Fruit fly (Drosophila melanogaster): ENCODE measurements around the gene galectin.

Gene galectin

DNA sequence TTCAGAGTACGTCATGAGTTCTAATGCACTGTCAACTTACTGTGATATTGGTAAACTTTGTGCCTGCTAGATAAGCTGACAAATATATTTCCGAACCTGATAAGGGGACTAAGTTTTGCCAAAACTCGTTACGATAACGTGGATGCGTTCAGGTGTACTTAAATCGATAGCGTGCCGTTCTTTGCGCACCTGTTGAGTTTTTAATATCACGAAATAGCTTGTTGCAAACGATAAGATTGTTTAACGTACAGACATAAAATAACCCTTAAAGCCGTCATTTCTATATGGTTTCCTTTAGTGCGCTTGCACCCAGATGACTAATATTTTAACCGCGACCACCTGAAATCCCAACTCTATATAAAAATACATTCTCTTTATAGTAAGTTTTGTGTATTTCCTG, 10.5 kb downstream of the galectin start:
- no peak for TF ChIP-seq Hr83 (GFP tag; optimal IDR thresholded peaks at IDR 0.05; ENCODE audit: poor library complexity, severe bottlenecking)
- no peak for TF ChIP-seq fru (GFP tag; optimal IDR thresholded peaks at IDR 0.05)
- no peak for TF ChIP-seq lola (GFP tag; optimal IDR thresholded peaks at IDR 0.05)
- TF ChIP-seq CG32264 (GFP tag; optimal IDR thresholded peaks at IDR 0.05) = no peak
- no peak for TF ChIP-seq Hr78 (GFP tag; optimal IDR thresholded peaks at IDR 0.05)
- no peak for TF ChIP-seq dmrt93B (GFP tag; optimal IDR thresholded peaks at IDR 0.05)
- TF ChIP-seq GATAd (GFP tag; optimal IDR thresholded peaks at IDR 0.05) = no peak
- no peak for TF ChIP-seq ey (GFP tag; optimal IDR thresholded peaks at IDR 0.05)
- no peak for TF ChIP-seq tai (GFP tag; optimal IDR thresholded peaks at IDR 0.05)
- no peak for TF ChIP-seq dl (GFP tag; optimal IDR thresholded peaks at IDR 0.05; ENCODE audit: insufficient read depth in 1 of 2, partially characterized antibody in 2 of 2)
- TF ChIP-seq N (GFP tag; optimal IDR thresholded peaks at IDR 0.05) = no peak
- no peak for TF ChIP-seq sv (GFP tag; optimal IDR thresholded peaks at IDR 0.05)
- no peak for TF ChIP-seq dsf (GFP tag; optimal IDR thresholded peaks at IDR 0.05; ENCODE audit: borderline replicate concordance)
- TF ChIP-seq jim (GFP tag; optimal IDR thresholded peaks at IDR 0.05) = no peak
- no peak for TF ChIP-seq usp (GFP tag; optimal IDR thresholded peaks at IDR 0.05)

DNA sequence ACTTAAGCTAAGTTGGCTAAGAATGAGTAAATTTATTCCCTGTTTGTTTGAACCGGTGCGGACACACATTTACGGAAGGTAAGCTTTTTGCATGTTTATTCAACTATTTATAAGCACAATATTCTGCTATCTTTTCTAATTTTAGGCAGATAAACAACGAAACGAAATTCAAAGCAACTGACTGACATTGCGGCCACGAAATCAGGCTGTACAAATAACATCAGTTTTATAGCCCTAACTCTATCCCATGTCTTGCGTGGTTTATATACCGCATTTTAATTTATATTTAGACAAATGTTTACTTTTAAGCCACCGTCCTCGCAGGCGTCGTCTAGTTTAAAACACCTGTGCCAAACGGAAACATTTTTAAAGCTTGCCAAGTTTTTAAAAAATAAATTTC, 13.5 kb downstream of the galectin start:
- TF ChIP-seq woc (GFP tag; optimal IDR thresholded peaks at IDR 0.05) = no peak
- no peak for TF ChIP-seq foxo (GFP tag; optimal IDR thresholded peaks at IDR 0.05)

DNA sequence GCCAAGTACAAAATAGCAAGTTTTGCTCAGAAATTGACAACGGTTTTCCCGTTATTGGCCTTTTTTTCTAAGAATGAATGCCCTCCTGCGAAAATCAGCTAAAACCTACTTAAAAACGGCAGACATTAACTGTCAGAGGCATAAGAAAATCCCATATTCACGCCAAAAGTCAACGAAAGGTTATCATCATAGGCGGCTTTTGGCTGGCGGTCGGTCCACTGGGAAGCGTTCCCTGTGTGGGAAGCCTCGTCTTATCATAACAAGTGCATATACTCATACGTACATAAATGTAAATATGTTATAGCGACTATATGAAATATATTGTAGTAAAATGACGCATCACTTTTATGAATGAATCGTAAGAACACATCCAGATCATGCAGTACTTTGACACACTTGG, 14.1 kb downstream of the galectin start:
- TF ChIP-seq Rel (GFP tag; optimal IDR thresholded peaks at IDR 0.05) (no peak), Rel (tag; optimal IDR thresholded peaks at IDR 0.05) (peak; percentile 88), Vsx2 (GFP tag; optimal IDR thresholded peaks at IDR 0.05; ENCODE audit: partially characterized antibody) (no peak)

DNA sequence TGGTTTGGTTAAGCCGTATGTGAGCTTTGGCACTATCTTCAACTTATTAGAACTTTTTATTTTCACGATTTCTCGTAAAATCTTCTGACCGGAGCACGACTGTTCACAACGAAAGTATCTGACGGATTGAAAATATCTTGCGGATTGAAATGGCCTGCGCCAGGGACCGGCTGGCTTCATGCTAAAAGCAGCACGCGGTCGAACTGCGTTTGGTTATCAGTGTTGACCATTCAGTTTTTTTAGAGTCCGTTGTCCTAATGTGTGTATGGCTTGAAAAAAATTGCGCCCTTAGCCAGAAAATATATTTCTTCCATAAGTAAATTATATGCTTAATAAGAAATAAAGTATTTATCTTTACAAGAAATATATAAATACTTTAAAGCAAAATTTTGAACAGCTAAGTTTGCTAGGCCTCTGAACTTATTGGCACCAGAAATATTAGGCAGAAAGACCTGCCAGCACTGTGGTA, 15.7 kb downstream of the galectin start, which contains the start of gene net:
net (minus strand) TSS at position 133 of the 469 bp plus-strand sequence.
- no peak for TF ChIP-seq jim (GFP tag; optimal IDR thresholded peaks at IDR 0.05)
- peak; percentile 58 for TF ChIP-seq fru (GFP tag; optimal IDR thresholded peaks at IDR 0.05)
- TF ChIP-seq Dfd (GFP tag; optimal IDR thresholded peaks at IDR 0.05) = no peak
- peak; percentile 30 for TF ChIP-seq psq (GFP tag; optimal IDR thresholded peaks at IDR 0.05)
- no peak for TF ChIP-seq Hr78 (GFP tag; optimal IDR thresholded peaks at IDR 0.05)
- peak; percentile 3 for TF ChIP-seq sv (GFP tag; optimal IDR thresholded peaks at IDR 0.05)
- TF ChIP-seq woc (GFP tag; optimal IDR thresholded peaks at IDR 0.05) = peak; percentile 73
- no peak for TF ChIP-seq Hnf4 (GFP tag; optimal IDR thresholded peaks at IDR 0.05)
- no peak for TF ChIP-seq pan (optimal IDR thresholded peaks at IDR 0.05)
- TF ChIP-seq lola (GFP tag; optimal IDR thresholded peaks at IDR 0.05) = no peak
- peak; percentile 32 for TF ChIP-seq CrebA (GFP tag; optimal IDR thresholded peaks at IDR 0.05; ENCODE audit: borderline replicate concordance)
- peak; percentile 81 for TF ChIP-seq CG9705 (GFP tag; optimal IDR thresholded peaks at IDR 0.05)
- TF ChIP-seq OdsH (GFP tag; optimal IDR thresholded peaks at IDR 0.05) = peak; percentile 57
- peak; percentile 99 for TF ChIP-seq Myc (optimal IDR thresholded peaks at IDR 0.05)
- peak; percentile 73 for TF ChIP-seq h (GFP tag; optimal IDR thresholded peaks at IDR 0.05)
- TF ChIP-seq Rel (GFP tag; optimal IDR thresholded peaks at IDR 0.05) = no peak
- peak; percentile 76 for TF ChIP-seq Rel (tag; optimal IDR thresholded peaks at IDR 0.05)
- peak; percentile 31 for TF ChIP-seq ey (GFP tag; optimal IDR thresholded peaks at IDR 0.05)
- TF ChIP-seq brk (GFP tag; optimal IDR thresholded peaks at IDR 0.05) = peak; percentile 55
- no peak for TF ChIP-seq Vsx2 (GFP tag; optimal IDR thresholded peaks at IDR 0.05; ENCODE audit: partially characterized antibody)
- TF ChIP-seq dmrt93B (GFP tag; optimal IDR thresholded peaks at IDR 0.05) = peak; percentile 52
- TF ChIP-seq dsf (GFP tag; optimal IDR thresholded peaks at IDR 0.05; ENCODE audit: borderline replicate concordance) = no peak
- TF ChIP-seq foxo (GFP tag; optimal IDR thresholded peaks at IDR 0.05) = peak in 1 of 2 experiments; percentile 72
- TF ChIP-seq usp (GFP tag; optimal IDR thresholded peaks at IDR 0.05) = no peak
- TF ChIP-seq rgr (GFP tag; optimal IDR thresholded peaks at IDR 0.05) = peak; percentile 76
- TF ChIP-seq dl (GFP tag; optimal IDR thresholded peaks at IDR 0.05; ENCODE audit: insufficient read depth in 1 of 2, partially characterized antibody in 2 of 2) = peak in 1 of 2 experiments; percentile 22
- TF ChIP-seq sage (GFP tag; optimal IDR thresholded peaks at IDR 0.05) = no peak
- TF ChIP-seq N (GFP tag; optimal IDR thresholded peaks at IDR 0.05) = no peak
- TF ChIP-seq Hr83 (GFP tag; optimal IDR thresholded peaks at IDR 0.05; ENCODE audit: poor library complexity, severe bottlenecking) = peak; percentile 67
- no peak for TF ChIP-seq Abd-B (GFP tag; optimal IDR thresholded peaks at IDR 0.05)
- TF ChIP-seq HLH106 (tag; optimal IDR thresholded peaks at IDR 0.05) = peak; percentile 88
- TF ChIP-seq Mio (GFP tag; optimal IDR thresholded peaks at IDR 0.05) = no peak
- TF ChIP-seq br (GFP tag; optimal IDR thresholded peaks at IDR 0.05) = peak; percentile 50
- TF ChIP-seq Jra (GFP tag; optimal IDR thresholded peaks at IDR 0.05) = no peak
- TF ChIP-seq Sp1 (GFP tag; optimal IDR thresholded peaks at IDR 0.05) = peak; percentile 87
- no peak for TF ChIP-seq CG32264 (GFP tag; optimal IDR thresholded peaks at IDR 0.05)
- TF ChIP-seq tai (GFP tag; optimal IDR thresholded peaks at IDR 0.05) = no peak
- no peak for TF ChIP-seq GATAd (GFP tag; optimal IDR thresholded peaks at IDR 0.05)
- peak; percentile 62 for TF ChIP-seq Dif (GFP tag; optimal IDR thresholded peaks at IDR 0.05; ENCODE audit: partially characterized antibody)

Measured in whole organism, wandering third instar larva.